Worm (Caenorhabditis elegans) whole organism, young adult: ENCODE measurements around the gene zyg-8.

Experiments
- F49E8.2 ChIP-seq: sonication (generic microtip); optimal IDR thresholded peaks from 3 replicates; lab custom pipeline; 2017; ENCODE audit warnings: missing genetic modification characterization, mild to moderate bottlenecking, missing compliant biosample characterization, antibody characterized with exemption, moderate library complexity; ENCODE audit not compliant: insufficient read depth
- F57A8.1 ChIP-seq: fragments of 200-800 bp; sonication (Bioruptor generic); optimal IDR thresholded peaks from 2 replicates; lab custom pipeline; 2018; ENCODE audit warnings: mild to moderate bottlenecking, missing genetic modification characterization, moderate library complexity, missing compliant biosample characterization
- T26A5.8 ChIP-seq: sonication (generic microtip); optimal IDR thresholded peaks from 2 replicates; lab custom pipeline; 2016; ENCODE audit warnings: missing genetic modification characterization, missing compliant biosample characterization
- akir-1 ChIP-seq: fragments of 200-800 bp; sonication (Bioruptor generic); optimal IDR thresholded peaks from 2 replicates; lab custom pipeline; 2018; ENCODE audit warnings: mild to moderate bottlenecking, missing genetic modification characterization, moderate library complexity, missing compliant biosample characterization
- attf-3 ChIP-seq: fragments of 200-800 bp; sonication (Bioruptor generic); conservative IDR thresholded peaks from 2 replicates; pipeline ENCODE4 v1.3.6; 2022; ENCODE audit warnings: missing genetic modification reagents, missing genetic modification characterization, missing compliant biosample characterization
- egl-44 ChIP-seq: fragments of 200-800 bp; sonication (Bioruptor generic); IDR thresholded peaks from 2 replicates; pipeline ENCODE4 v1.3.6; 2022; ENCODE audit warnings: missing genetic modification reagents, missing genetic modification characterization, missing compliant biosample characterization
- ekl-4 ChIP-seq: fragments of 200-800 bp; sonication (Bioruptor generic); IDR thresholded peaks from 2 replicates; pipeline ENCODE4 v1.3.6; 2022; ENCODE audit warnings: missing genetic modification reagents, missing genetic modification characterization, missing compliant biosample characterization
- hlh-12 ChIP-seq: sonication (generic microtip); optimal IDR thresholded peaks from 2 replicates; lab custom pipeline; 2016; ENCODE audit warnings: missing genetic modification characterization, missing compliant biosample characterization
- hsf-1 ChIP-seq: fragments of 200-800 bp; sonication (Bioruptor generic); IDR thresholded peaks from 2 replicates; pipeline ENCODE4 v1.3.6; 2022; ENCODE audit warnings: missing genetic modification reagents, missing genetic modification characterization, missing compliant biosample characterization
- mes-4 ChIP-seq: sonication (generic microtip); optimal IDR thresholded peaks from 2 replicates; lab custom pipeline; 2016; ENCODE audit warnings: missing genotype, missing genetic modification characterization, missing compliant biosample characterization
- nfya-2 ChIP-seq: fragments of 200-800 bp; sonication (Bioruptor generic); IDR thresholded peaks from 2 replicates; pipeline ENCODE4 v1.3.6; 2022; ENCODE audit warnings: missing genetic modification reagents, missing genetic modification characterization, missing compliant biosample characterization
- sea-2 ChIP-seq: fragments of 200-800 bp; sonication (Bioruptor generic); IDR thresholded peaks from 2 replicates; pipeline ENCODE4 v1.3.6; 2022; ENCODE audit warnings: missing genetic modification characterization, missing compliant biosample characterization

DNA sequence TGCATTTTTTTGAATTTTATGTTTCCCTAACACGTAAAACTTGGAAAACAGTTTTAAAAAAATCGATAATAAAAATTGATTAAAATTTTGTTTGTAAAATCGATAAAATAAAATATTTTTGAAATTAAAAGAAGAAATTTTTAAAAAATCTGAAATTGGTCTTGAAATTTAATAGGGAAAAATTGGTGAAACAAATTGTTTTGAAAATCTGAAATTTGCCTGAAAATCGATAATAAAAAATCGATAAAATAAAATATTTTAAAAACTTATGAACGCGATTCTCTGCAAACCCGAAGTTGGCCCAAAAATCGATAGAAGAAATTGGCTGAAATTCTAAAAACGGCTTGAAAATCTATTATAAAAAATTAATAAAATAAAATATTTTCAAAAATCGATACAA, 47.8 kb upstream of the zyg-8 start:
- TF ChIP-seq nfya-2 (GFP tag; lab: Robert Waterston, UW) = no peak
- no peak for TF ChIP-seq attf-3
- TF ChIP-seq F49E8.2 = no peak
- no peak for TF ChIP-seq egl-44 (GFP tag; lab: Robert Waterston, UW)
- TF ChIP-seq sea-2 (GFP tag; lab: Robert Waterston, UW) = no peak
- no peak for TF ChIP-seq F57A8.1
- no peak for TF ChIP-seq akir-1 (GFP tag; lab: Kevin White, UChicago)
- no peak for TF ChIP-seq mes-4
- no peak for TF ChIP-seq ekl-4 (GFP tag; lab: Robert Waterston, UW)
- no peak for TF ChIP-seq hsf-1
- TF ChIP-seq T26A5.8 = no peak
- no peak for TF ChIP-seq hlh-12
